Fruit fly (Drosophila melanogaster) whole organism, prepupa: ENCODE results near the gene for.

Source experiments
- CG10669 ChIP-seq: fragments of 200-800 bp; sonication (Bioruptor generic); optimal IDR thresholded peaks from 3 replicates; lab custom pipeline; 2018; ENCODE audit warnings: missing biosample characterization, mild to moderate bottlenecking, missing genetic modification characterization, moderate library complexity
- CG6276 ChIP-seq: fragments of 200-800 bp; sonication (Bioruptor generic); optimal IDR thresholded peaks from 2 replicates; lab custom pipeline; 2017; ENCODE audit warnings: missing biosample characterization, mild to moderate bottlenecking, missing genetic modification characterization
- CG6854 ChIP-seq: fragments of 200-800 bp; sonication (Bioruptor generic); optimal IDR thresholded peaks from 2 replicates; lab custom pipeline; 2017; ENCODE audit warnings: missing biosample characterization, mild to moderate bottlenecking, missing genetic modification characterization
- Hr4 ChIP-seq: fragments of 200-800 bp; sonication (Bioruptor generic); optimal IDR thresholded peaks from 3 replicates; lab custom pipeline; 2016; ENCODE audit warnings: missing biosample characterization, missing genetic modification characterization
- OdsH ChIP-seq: fragments of 200-800 bp; sonication (Bioruptor generic); optimal IDR thresholded peaks from 3 replicates; lab custom pipeline; 2016; ENCODE audit warnings: missing biosample characterization, missing genetic modification characterization
- eg ChIP-seq: fragments of 200-800 bp; sonication (Bioruptor generic); IDR thresholded peaks from 3 replicates; pipeline ENCODE4 v1.3.6; 2022; ENCODE audit warnings: missing biosample characterization, missing genetic modification characterization
- fd85E ChIP-seq: fragments of 200-800 bp; sonication (Bioruptor generic); optimal IDR thresholded peaks from 3 replicates; lab custom pipeline; 2016; ENCODE audit warnings: missing biosample characterization, missing genetic modification characterization
- fkh ChIP-seq: fragments of 200-800 bp; sonication (Bioruptor generic); optimal IDR thresholded peaks from 3 replicates; lab custom pipeline; 2017; ENCODE audit warnings: missing biosample characterization, mild to moderate bottlenecking, missing genetic modification characterization, moderate library complexity

dm6 chr2L:3633871-3634270 lies 22.9 kb downstream of the for start:
- TF ChIP-seq CG6854 (GFP tag; lab: Kevin White, UChicago) (no peak), OdsH (GFP tag; lab: Kevin White, UChicago) (no peak), CG10669 (GFP tag; lab: Kevin White, UChicago) (no peak), CG6276 (GFP tag; lab: Kevin White, UChicago) (no peak), fkh (GFP tag; lab: Kevin White, UChicago) (no peak), eg (GFP tag; lab: Robert Waterston, UW) (no peak), fd85E (GFP tag; lab: Kevin White, UChicago) (no peak), Hr4 (GFP tag; lab: Kevin White, UChicago) (no peak)
